Worm (Caenorhabditis elegans) whole organism, late embryonic: Measurements from ENCODE around the gene F35A5.2.

Source experiments
- elt-4 ChIP-seq: sonication (generic microtip); optimal IDR thresholded peaks from 2 replicates; lab custom pipeline; 2016; ENCODE audit warnings: missing genetic modification characterization, missing compliant biosample characterization
- hlh-30 ChIP-seq: sonication (generic microtip); optimal IDR thresholded peaks from 2 replicates; lab custom pipeline; 2017; ENCODE audit warnings: antibody characterized with exemption, missing genetic modification characterization, missing compliant biosample characterization; ENCODE audit not compliant: insufficient read depth

DNA sequence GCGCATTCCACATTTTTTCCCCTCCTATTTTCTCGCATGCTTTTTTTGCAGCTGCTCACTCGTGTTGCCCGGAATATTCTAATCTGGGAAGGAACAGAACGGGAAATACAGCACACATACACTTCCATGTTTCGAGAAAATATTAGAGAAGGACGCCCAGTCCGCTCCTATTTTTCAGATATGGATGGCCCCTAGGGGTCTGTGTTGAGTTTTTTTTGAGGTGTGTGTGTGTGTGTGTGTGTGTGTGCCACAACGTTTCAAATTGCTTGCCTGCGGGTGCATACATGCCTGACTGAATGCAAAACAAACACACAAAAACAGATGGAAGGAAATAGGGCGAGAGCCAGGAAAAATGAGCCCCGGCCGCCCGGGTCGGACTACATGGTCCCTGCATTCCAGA, 16.7 kb downstream of the F35A5.2 start:
- TF ChIP-seq hlh-30: no peak
- no peak for TF ChIP-seq elt-4 (tag; lab: Kevin White, UChicago)
